Worm (Caenorhabditis elegans) whole organism, early embryonic: ENCODE results near the gene clp-9.

Experiments used
- B0310.2 ChIP-seq: sonication (generic microtip); optimal IDR thresholded peaks from 2 replicates; lab custom pipeline; 2016; ENCODE audit warnings: mild to moderate bottlenecking, missing genetic modification characterization, missing compliant biosample characterization
- F13C5.2 ChIP-seq: sonication (generic microtip); optimal IDR thresholded peaks from 2 replicates; lab custom pipeline; 2017; ENCODE audit warnings: mild to moderate bottlenecking, missing genetic modification characterization, inconsistent platforms, missing compliant biosample characterization
- aly-1 ChIP-seq: sonication (generic microtip); optimal IDR thresholded peaks from 2 replicates; lab custom pipeline; 2016; ENCODE audit warnings: missing genetic modification characterization, missing compliant biosample characterization
- ama-1 ChIP-seq: fragments of 150-350 bp; optimal IDR thresholded peaks from 2 replicates; lab custom pipeline; 2014
- ceh-13 ChIP-seq: fragments of 200-800 bp; sonication (Bioruptor generic); optimal IDR thresholded peaks from 2 replicates; lab custom pipeline; 2018; ENCODE audit warnings: mild to moderate bottlenecking, missing genetic modification characterization, missing compliant biosample characterization
- ceh-36 ChIP-seq: sonication (generic microtip); optimal IDR thresholded peaks from 2 replicates; lab custom pipeline; 2016; ENCODE audit warnings: missing genetic modification characterization, inconsistent platforms, missing compliant biosample characterization
- ets-7 ChIP-seq: sonication (generic microtip); optimal IDR thresholded peaks from 2 replicates; lab custom pipeline; 2016; ENCODE audit warnings: missing genotype, missing genetic modification characterization, missing compliant biosample characterization
- flt-1 ChIP-seq: fragments of 200-800 bp; sonication (Bioruptor generic); IDR thresholded peaks from 2 replicates; pipeline ENCODE4 v1.3.6; 2022; ENCODE audit warnings: missing genetic modification characterization, missing compliant biosample characterization
- hmbx-1 ChIP-seq: sonication (generic microtip); optimal IDR thresholded peaks from 2 replicates; lab custom pipeline; 2016; ENCODE audit warnings: mild to moderate bottlenecking, missing genetic modification characterization, missing compliant biosample characterization
- hmg-4 ChIP-seq: fragments of 200-800 bp; sonication (Bioruptor generic); optimal IDR thresholded peaks from 2 replicates; lab custom pipeline; 2018; ENCODE audit warnings: mild to moderate bottlenecking, missing genetic modification characterization, missing compliant biosample characterization
- hnd-1 ChIP-seq: sonication (generic microtip); optimal IDR thresholded peaks from 2 replicates; lab custom pipeline; 2016; ENCODE audit warnings: missing genetic modification characterization, missing compliant biosample characterization
- pes-1 ChIP-seq: fragments of 200-800 bp; sonication (Bioruptor generic); IDR thresholded peaks from 2 replicates; pipeline ENCODE4 v1.3.6; 2022; ENCODE audit warnings: missing genetic modification reagents, missing genetic modification characterization, missing compliant biosample characterization
- scrt-1 ChIP-seq: fragments of 200-800 bp; sonication (Bioruptor generic); IDR thresholded peaks from 2 replicates; pipeline ENCODE4 v1.3.6; 2022; ENCODE audit warnings: missing genetic modification characterization, missing compliant biosample characterization
- sea-1 ChIP-seq: fragments of 200-800 bp; sonication (Bioruptor generic); conservative IDR thresholded peaks from 2 replicates; pipeline ENCODE4 v1.3.6; 2022; ENCODE audit warnings: missing genetic modification characterization, missing compliant biosample characterization
- tbx-11 ChIP-seq: fragments of 200-800 bp; sonication (Bioruptor generic); IDR thresholded peaks from 2 replicates; pipeline ENCODE4 v1.3.6; 2022; ENCODE audit warnings: missing genetic modification characterization, missing compliant biosample characterization
- tbx-37 ChIP-seq: fragments of 200-800 bp; sonication (Bioruptor generic); conservative IDR thresholded peaks from 2 replicates; pipeline ENCODE4 v1.3.6; 2022; ENCODE audit warnings: missing genetic modification reagents, missing genetic modification characterization, missing compliant biosample characterization
- tra-4 ChIP-seq: sonication (generic microtip); optimal IDR thresholded peaks from 2 replicates; lab custom pipeline; 2017; ENCODE audit warnings: missing genetic modification characterization, missing compliant biosample characterization

Gene clp-9

DNA sequence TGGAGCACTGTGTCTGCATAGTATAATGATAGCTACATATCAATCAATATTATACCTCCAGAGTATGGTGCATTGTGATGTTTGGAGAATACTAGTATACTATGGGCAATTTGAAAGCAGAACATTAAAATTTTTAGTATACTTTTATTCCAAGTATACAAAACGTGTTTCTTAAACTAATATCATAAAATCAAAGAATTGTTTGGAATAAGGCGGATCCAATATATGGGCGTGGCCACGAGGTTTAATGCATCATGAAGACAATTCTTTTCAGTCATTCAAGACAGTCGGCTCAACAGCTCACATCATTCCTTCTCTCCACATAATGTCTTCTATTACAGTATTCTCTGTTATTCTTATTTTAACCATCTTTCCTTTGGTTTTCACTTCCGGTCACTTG, 5.9 kb downstream of the clp-9 start, which contains the start of gene sdz-31:
Gene sdz-31 (plus strand): TSS at position 301 of the 400 bp plus-strand sequence.
- TF ChIP-seq ama-1 = no peak
- TF ChIP-seq sea-1 (GFP tag; lab: Robert Waterston, UW) = no peak
- no peak for TF ChIP-seq hmg-4
- TF ChIP-seq flt-1 (GFP tag; lab: Robert Waterston, UW) = no peak
- no peak for TF ChIP-seq pes-1 (GFP tag; lab: Robert Waterston, UW)
- TF ChIP-seq F13C5.2 = no peak
- no peak for TF ChIP-seq scrt-1 (GFP tag; lab: Robert Waterston, UW)
- no peak for TF ChIP-seq B0310.2
- TF ChIP-seq tbx-37 (GFP tag; lab: Robert Waterston, UW) = no peak
- no peak for TF ChIP-seq ceh-13 (GFP tag; lab: Kevin White, UChicago)
- TF ChIP-seq ceh-36 (tag; lab: Kevin White, UChicago) = no peak
- no peak for TF ChIP-seq hnd-1
- TF ChIP-seq aly-1 (tag; lab: Kevin White, UChicago) = no peak
- TF ChIP-seq hmbx-1 (tag; lab: Kevin White, UChicago) = no peak
- no peak for TF ChIP-seq ets-7 (tag; lab: Kevin White, UChicago)
- no peak for TF ChIP-seq tbx-11 (GFP tag; lab: Robert Waterston, UW)
- no peak for TF ChIP-seq tra-4

DNA sequence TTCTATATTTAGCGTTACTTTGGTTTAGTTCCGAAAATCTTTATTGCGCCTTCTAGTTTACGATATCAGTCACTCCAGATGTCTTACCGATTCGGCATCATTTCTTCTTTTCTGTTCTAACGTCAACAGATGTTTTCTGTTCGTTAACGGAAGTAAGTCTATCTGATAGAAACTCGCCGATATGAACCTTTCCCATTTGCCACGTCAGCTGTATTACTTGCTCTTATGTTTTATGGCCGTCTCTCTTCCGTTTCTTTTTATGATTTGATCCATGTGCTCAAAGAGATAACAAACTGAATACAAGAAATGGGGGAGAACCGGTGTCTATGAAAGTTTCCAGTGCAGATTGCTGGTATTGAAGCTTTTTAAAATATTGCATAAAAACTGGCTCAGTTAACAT, 6.4 kb downstream of the clp-9 start, which contains the start of gene srab-26:
Gene srab-26 (minus strand): TSS at position 101 of the 400 bp plus-strand sequence.
- TF ChIP-seq tbx-11 (GFP tag; lab: Robert Waterston, UW) = no peak
- no peak for TF ChIP-seq hnd-1
- no peak for TF ChIP-seq hmbx-1 (tag; lab: Kevin White, UChicago)
- no peak for TF ChIP-seq sea-1 (GFP tag; lab: Robert Waterston, UW)
- no peak for TF ChIP-seq tra-4
- no peak for TF ChIP-seq aly-1 (tag; lab: Kevin White, UChicago)
- no peak for TF ChIP-seq scrt-1 (GFP tag; lab: Robert Waterston, UW)
- no peak for TF ChIP-seq pes-1 (GFP tag; lab: Robert Waterston, UW)
- no peak for TF ChIP-seq ceh-36 (tag; lab: Kevin White, UChicago)
- no peak for TF ChIP-seq F13C5.2
- no peak for TF ChIP-seq ets-7 (tag; lab: Kevin White, UChicago)
- TF ChIP-seq flt-1 (GFP tag; lab: Robert Waterston, UW) = no peak
- no peak for TF ChIP-seq ceh-13 (GFP tag; lab: Kevin White, UChicago)
- TF ChIP-seq tbx-37 (GFP tag; lab: Robert Waterston, UW) = no peak
- TF ChIP-seq hmg-4 = no peak
- TF ChIP-seq ama-1 = no peak

DNA sequence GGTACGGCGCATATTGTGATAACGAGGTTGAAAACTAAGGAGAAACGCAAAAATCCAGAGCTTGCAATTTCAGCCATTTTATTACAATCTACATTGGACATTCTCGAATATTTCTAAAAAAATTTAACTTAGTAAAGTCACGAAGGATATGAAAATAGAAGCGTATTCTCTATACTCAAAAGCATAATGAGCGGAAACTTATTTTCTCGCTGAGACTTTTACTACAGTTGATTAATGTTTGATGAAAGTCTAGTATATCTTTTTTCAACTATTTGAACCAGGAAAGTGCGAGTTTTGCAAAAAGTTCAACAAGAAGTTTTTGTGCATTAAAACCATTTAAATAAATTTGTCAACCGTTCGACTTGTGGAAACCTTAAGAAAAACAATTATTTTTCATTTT, 14.4 kb downstream of the clp-9 start, which contains the start of gene srab-18:
Gene srab-18 (minus strand): TSS at position 101 of the 400 bp plus-strand sequence.
- no peak for TF ChIP-seq flt-1 (GFP tag; lab: Robert Waterston, UW)
- no peak for TF ChIP-seq tbx-11 (GFP tag; lab: Robert Waterston, UW)
- TF ChIP-seq ceh-36 (tag; lab: Kevin White, UChicago) = no peak
- no peak for TF ChIP-seq hmg-4
- TF ChIP-seq pes-1 (GFP tag; lab: Robert Waterston, UW) = no peak
- TF ChIP-seq tbx-37 (GFP tag; lab: Robert Waterston, UW) = no peak
- no peak for TF ChIP-seq aly-1 (tag; lab: Kevin White, UChicago)
- TF ChIP-seq hmbx-1 (tag; lab: Kevin White, UChicago) = no peak
- TF ChIP-seq tra-4 = no peak
- no peak for TF ChIP-seq hnd-1
- no peak for TF ChIP-seq ceh-13 (GFP tag; lab: Kevin White, UChicago)
- no peak for TF ChIP-seq F13C5.2
- no peak for TF ChIP-seq B0310.2
- TF ChIP-seq ets-7 (tag; lab: Kevin White, UChicago) = no peak
- no peak for TF ChIP-seq ama-1

DNA sequence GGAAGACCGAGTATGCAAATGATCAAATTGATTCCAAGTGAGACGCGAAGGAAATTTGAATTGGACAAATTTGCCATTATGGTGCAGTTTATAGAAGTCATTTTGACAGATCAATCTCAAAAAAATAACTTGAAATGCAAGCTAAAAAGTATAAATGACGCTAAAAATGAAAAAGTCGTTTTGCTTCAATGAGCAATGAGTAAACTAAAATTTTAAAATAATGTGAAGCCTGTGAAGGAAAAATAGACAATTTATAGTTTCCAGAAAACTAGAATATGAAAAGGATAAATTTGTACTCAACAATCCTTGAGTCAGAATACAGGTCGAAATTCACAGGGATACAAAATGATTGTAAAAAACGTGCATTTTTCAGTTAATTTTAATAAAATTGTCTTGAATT, 17.5 kb downstream of the clp-9 start, which contains the start of gene srab-17:
Gene srab-17 (minus strand): TSS at position 101 of the 400 bp plus-strand sequence.
- TF ChIP-seq hmbx-1 (tag; lab: Kevin White, UChicago) (no peak), tra-4 (no peak), hnd-1 (no peak), pes-1 (GFP tag; lab: Robert Waterston, UW) (no peak), ets-7 (tag; lab: Kevin White, UChicago) (no peak), hmg-4 (no peak), flt-1 (GFP tag; lab: Robert Waterston, UW) (no peak), ceh-36 (tag; lab: Kevin White, UChicago) (no peak), ceh-13 (GFP tag; lab: Kevin White, UChicago) (no peak), sea-1 (GFP tag; lab: Robert Waterston, UW) (no peak), F13C5.2 (no peak), tbx-37 (GFP tag; lab: Robert Waterston, UW) (no peak), aly-1 (tag; lab: Kevin White, UChicago) (no peak), scrt-1 (GFP tag; lab: Robert Waterston, UW) (no peak), B0310.2 (no peak), tbx-11 (GFP tag; lab: Robert Waterston, UW) (no peak)

DNA sequence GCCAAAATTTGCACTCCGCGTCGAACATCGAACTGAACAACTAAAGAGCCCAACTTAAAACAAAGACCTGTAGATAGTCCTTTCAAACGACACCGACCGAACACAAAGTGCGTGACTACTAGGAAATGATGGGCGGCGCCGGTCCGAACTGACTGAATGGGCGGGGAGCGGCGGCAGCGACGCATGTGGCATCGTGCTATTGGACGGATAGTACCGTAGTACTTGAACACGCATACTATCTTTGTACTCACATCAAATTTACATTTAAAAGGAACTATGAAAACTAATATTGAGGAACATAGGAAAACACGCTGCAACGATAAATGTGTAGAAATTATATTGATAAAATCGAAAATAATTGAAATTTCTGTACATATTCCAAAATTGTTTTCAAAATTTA, 25.4 kb downstream of the clp-9 start:
- TF ChIP-seq hnd-1 (no peak), pes-1 (GFP tag; lab: Robert Waterston, UW) (no peak), flt-1 (GFP tag; lab: Robert Waterston, UW) (no peak), tbx-11 (GFP tag; lab: Robert Waterston, UW) (no peak), hmbx-1 (tag; lab: Kevin White, UChicago) (no peak), F13C5.2 (no peak), ceh-13 (GFP tag; lab: Kevin White, UChicago) (no peak), aly-1 (tag; lab: Kevin White, UChicago) (no peak), tbx-37 (GFP tag; lab: Robert Waterston, UW) (no peak), hmg-4 (no peak), sea-1 (GFP tag; lab: Robert Waterston, UW) (no peak), ama-1 (no peak), scrt-1 (GFP tag; lab: Robert Waterston, UW) (no peak)

DNA sequence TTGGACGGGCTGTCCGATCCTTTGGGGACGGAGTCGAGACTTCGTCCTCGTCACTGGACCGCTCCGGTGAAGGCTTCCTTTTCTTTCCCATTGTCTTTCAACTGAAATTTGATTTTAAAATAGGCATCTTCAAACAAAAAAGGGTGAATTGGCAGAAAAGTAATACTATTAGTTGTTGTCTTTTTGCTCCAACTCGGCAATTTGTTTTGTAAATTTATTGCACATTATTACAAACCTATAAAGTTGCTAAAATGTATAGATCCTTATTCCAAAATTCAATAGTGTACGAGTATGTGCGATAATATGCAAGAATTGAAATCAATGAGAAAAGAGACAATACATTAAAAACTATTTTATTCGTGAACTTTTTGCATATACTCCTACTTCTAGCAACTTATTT, 25.9 kb downstream of the clp-9 start, which contains the start of gene lsy-12:
Gene lsy-12 (minus strand): TSS at position 101 of the 400 bp plus-strand sequence.
- TF ChIP-seq scrt-1 (GFP tag; lab: Robert Waterston, UW) (no peak), tbx-11 (GFP tag; lab: Robert Waterston, UW) (no peak), tra-4 (no peak), pes-1 (GFP tag; lab: Robert Waterston, UW) (no peak), tbx-37 (GFP tag; lab: Robert Waterston, UW) (no peak), hmg-4 (no peak), B0310.2 (no peak), flt-1 (GFP tag; lab: Robert Waterston, UW) (no peak), ets-7 (tag; lab: Kevin White, UChicago) (no peak), ceh-36 (tag; lab: Kevin White, UChicago) (no peak), ama-1 (no peak), hnd-1 (no peak), hmbx-1 (tag; lab: Kevin White, UChicago) (no peak), ceh-13 (GFP tag; lab: Kevin White, UChicago) (no peak), F13C5.2 (no peak), aly-1 (tag; lab: Kevin White, UChicago) (no peak), sea-1 (GFP tag; lab: Robert Waterston, UW) (no peak)
